Worm (Caenorhabditis elegans) whole organism, young adult: ENCODE data around the gene old-1.
A peak's percentile ranks its signal among the peaks of the same experiment; 100 is the strongest.

Experiments used
- C06A6.2 ChIP-seq: fragments of 200-800 bp; sonication (Bioruptor generic); conservative IDR thresholded peaks from 2 replicates; pipeline ENCODE4 v1.3.6; 2022; ENCODE audit warnings: missing genetic modification characterization, missing compliant biosample characterization
- F52B5.7 ChIP-seq: sonication (generic microtip); optimal IDR thresholded peaks from 2 replicates; lab custom pipeline; 2016; ENCODE audit warnings: mild to moderate bottlenecking, missing genetic modification characterization, missing compliant biosample characterization
- K11D2.4 ChIP-seq: fragments of 200-800 bp; sonication (Bioruptor generic); IDR thresholded peaks from 2 replicates; pipeline ENCODE4 v1.3.6; 2022; ENCODE audit warnings: missing genetic modification reagents, missing genetic modification characterization, missing compliant biosample characterization
- K12H6.12 ChIP-seq: fragments of 200-800 bp; sonication (Bioruptor generic); optimal IDR thresholded peaks from 2 replicates; lab custom pipeline; 2018; ENCODE audit warnings: mild to moderate bottlenecking, missing genetic modification characterization, missing compliant biosample characterization
- Y95B8A.8 ChIP-seq: fragments of 200-800 bp; sonication (Bioruptor generic); IDR thresholded peaks from 2 replicates; pipeline ENCODE4 v1.3.6; 2022; ENCODE audit warnings: missing genetic modification reagents, missing genetic modification characterization, missing compliant biosample characterization
- ZK185.1 ChIP-seq: sonication (generic microtip); optimal IDR thresholded peaks from 2 replicates; lab custom pipeline; 2016; ENCODE audit warnings: mild to moderate bottlenecking, missing genetic modification characterization, missing compliant biosample characterization; ENCODE audit not compliant: poor library complexity, severe bottlenecking
- atf-7 ChIP-seq: sonication (generic microtip); optimal IDR thresholded peaks from 2 replicates; lab custom pipeline; 2017; ENCODE audit warnings: mild to moderate bottlenecking, missing genetic modification characterization, missing compliant biosample characterization
- die-1 ChIP-seq: sonication (generic microtip); optimal IDR thresholded peaks from 2 replicates; lab custom pipeline; 2016; ENCODE audit warnings: missing genotype, mild to moderate bottlenecking, missing genetic modification characterization, missing compliant biosample characterization
- dpl-1 ChIP-seq: fragments of 150-350 bp; optimal IDR thresholded peaks from 2 replicates; lab custom pipeline; 2014; ENCODE audit warnings: missing biosample characterization, missing genetic modification reagents, missing genetic modification characterization
- efl-1 ChIP-seq: fragments of 150-350 bp; optimal IDR thresholded peaks from 2 replicates; lab custom pipeline; 2014; ENCODE audit warnings: missing biosample characterization, missing genetic modification reagents, missing genetic modification characterization
- hlh-12 ChIP-seq: sonication (generic microtip); optimal IDR thresholded peaks from 2 replicates; lab custom pipeline; 2016; ENCODE audit warnings: missing genetic modification characterization, missing compliant biosample characterization
- nfya-2 ChIP-seq: fragments of 200-800 bp; sonication (Bioruptor generic); IDR thresholded peaks from 2 replicates; pipeline ENCODE4 v1.3.6; 2022; ENCODE audit warnings: missing genetic modification reagents, missing genetic modification characterization, missing compliant biosample characterization
- nfyb-1 ChIP-seq: fragments of 200-800 bp; sonication (Bioruptor generic); IDR thresholded peaks from 2 replicates; pipeline ENCODE4 v1.3.6; 2022; ENCODE audit warnings: missing genetic modification reagents, missing genetic modification characterization, missing compliant biosample characterization
- pbrm-1 ChIP-seq: fragments of 200-800 bp; sonication (Bioruptor generic); IDR thresholded peaks from 2 replicates; pipeline ENCODE4 v1.3.6; 2022; ENCODE audit warnings: missing genetic modification reagents, missing genetic modification characterization, missing compliant biosample characterization
- pha-4 ChIP-seq: fragments of 150-350 bp; sonication (generic microtip); optimal IDR thresholded peaks from 2 replicates; lab custom pipeline; 2014; ENCODE audit warnings: missing biosample characterization, missing genetic modification reagents, missing genetic modification characterization
- snpc-3.4 ChIP-seq: sonication (generic microtip); optimal IDR thresholded peaks from 2 replicates; lab custom pipeline; 2017; ENCODE audit warnings: missing genetic modification characterization, mild to moderate bottlenecking, missing compliant biosample characterization, antibody characterized with exemption, moderate library complexity, missing genotype, missing genetic modification reagents
- snpc-4 ChIP-seq, 5 experiments: fragments of 150-350 bp in 1 of 5; sonication (generic microtip) in 4 of 5; optimal IDR thresholded peaks; 2 replicates each; lab custom pipeline; 2014 to 2018; ENCODE audit warnings: missing genetic modification characterization in 5 of 5, missing biosample characterization in 3 of 5, antibody characterized with exemption in 2 of 5, mild to moderate bottlenecking in 2 of 5, missing compliant biosample characterization in 2 of 5, missing genotype in 2 of 5, moderate library complexity in 2 of 5, missing genetic modification reagents in 1 of 5
- zfh-2 ChIP-seq: fragments of 200-800 bp; sonication (Bioruptor generic); conservative IDR thresholded peaks from 2 replicates; pipeline ENCODE4 v1.3.6; 2022; ENCODE audit warnings: missing genetic modification reagents, missing genetic modification characterization, missing compliant biosample characterization
- ztf-22 ChIP-seq: fragments of 200-800 bp; sonication (Bioruptor generic); optimal IDR thresholded peaks from 2 replicates; lab custom pipeline; 2018; ENCODE audit warnings: mild to moderate bottlenecking, missing genetic modification characterization, moderate library complexity, missing compliant biosample characterization

old-1 gene

ce11 chrII:9827852-9828251 is 40.7 kb downstream of the old-1 start, which contains the start of gene eyg-1:
eyg-1 (minus strand) TSS chrII:9827952.
- TF ChIP-seq atf-7 (tag; lab: Kevin White, UChicago): no peak
- TF ChIP-seq Y95B8A.8: no peak
- no peak for TF ChIP-seq pbrm-1 (GFP tag; lab: Robert Waterston, UW)
- no peak for TF ChIP-seq F52B5.7 (tag; lab: Kevin White, UChicago)
- no peak for TF ChIP-seq nfya-2 (GFP tag; lab: Robert Waterston, UW)
- TF ChIP-seq K11D2.4: no peak
- TF ChIP-seq ZK185.1 (tag; lab: Kevin White, UChicago): no peak
- no peak for TF ChIP-seq hlh-12 (tag; lab: Kevin White, UChicago)
- TF ChIP-seq dpl-1 (GFP tag; lab: Kevin White, UChicago): no peak
- TF ChIP-seq snpc-3.4 (tag; lab: Kevin White, UChicago): no peak
- no peak for TF ChIP-seq K12H6.12 (tag; lab: Kevin White, UChicago)
- no peak for TF ChIP-seq efl-1
- no peak for TF ChIP-seq ztf-22 (GFP tag; lab: Kevin White, UChicago)
- no peak for TF ChIP-seq nfyb-1
- TF ChIP-seq pha-4 (tag; lab: Kevin White, UChicago): no peak

- TF ChIP-seq die-1 (tag; lab: Kevin White, UChicago) (no peak), C06A6.2 (no peak), snpc-4 (GFP tag; optimal IDR thresholded peaks at IDR 0.05; lab: Kevin White, UChicago) (no peak), snpc-4 (tag; optimal IDR thresholded peaks at IDR 0.05; lab: Kevin White, UChicago) (no peak), zfh-2 (GFP tag; lab: Robert Waterston, UW) (0 out of 2 replicates have a peak, but pooled peaks have one; percentile 16)
These were observed 41.6 kb downstream of the old-1 start for ce11 chrII:9826946-9827345.
